Fruit fly (Drosophila melanogaster) whole organism, embryonic: ENCODE data around the gene CG33511.
A peak's percentile ranks its signal among the peaks of the same experiment; 100 is the strongest.

Experiments
- Bgb ChIP-seq: fragments of 200-800 bp; sonication (Bioruptor generic); IDR thresholded peaks from 2 replicates; pipeline ENCODE4 v1.3.6; 2022; ENCODE audit warnings: missing biosample characterization, missing genetic modification characterization; ENCODE audit not compliant: partially characterized antibody
- Blimp-1 ChIP-seq: fragments of 200-800 bp; sonication (Bioruptor generic); optimal IDR thresholded peaks from 3 replicates; lab custom pipeline; 2018; ENCODE audit warnings: missing biosample characterization, missing genetic modification characterization, mild to moderate bottlenecking, moderate library complexity, missing genetic modification reagents
- CG1024 ChIP-seq: fragments of 200-800 bp; sonication (Bioruptor generic); IDR thresholded peaks from 2 replicates; pipeline ENCODE4 v1.3.6; 2022; ENCODE audit warnings: missing biosample characterization, missing genetic modification characterization
- CG10654 ChIP-seq: fragments of 200-800 bp; sonication (Bioruptor generic); optimal IDR thresholded peaks from 2 replicates; lab custom pipeline; 2016; ENCODE audit warnings: missing biosample characterization, missing genetic modification characterization
- CG11723 ChIP-seq: fragments of 200-800 bp; sonication (Bioruptor generic); optimal IDR thresholded peaks from 2 replicates; lab custom pipeline; 2017; ENCODE audit warnings: missing biosample characterization, mild to moderate bottlenecking, missing genetic modification characterization
- CG12942 ChIP-seq: fragments of 200-800 bp; sonication (Bioruptor generic); optimal IDR thresholded peaks from 3 replicates; lab custom pipeline; 2016; ENCODE audit warnings: missing biosample characterization, missing genetic modification characterization
- CG17802 ChIP-seq: fragments of 200-800 bp; sonication (Bioruptor generic); optimal IDR thresholded peaks from 2 replicates; lab custom pipeline; 2018; ENCODE audit warnings: missing biosample characterization, mild to moderate bottlenecking, missing genetic modification characterization, moderate library complexity
- CG18764 ChIP-seq: fragments of 200-800 bp; sonication (Bioruptor generic); optimal IDR thresholded peaks from 3 replicates; lab custom pipeline; 2016; ENCODE audit warnings: missing biosample characterization, missing genetic modification characterization
- CG2202 ChIP-seq: fragments of 200-800 bp; sonication (Bioruptor generic); optimal IDR thresholded peaks from 2 replicates; lab custom pipeline; 2018; ENCODE audit warnings: missing biosample characterization, mild to moderate bottlenecking, missing genetic modification characterization
- CG2678 ChIP-seq: fragments of 200-800 bp; sonication (Bioruptor generic); optimal IDR thresholded peaks from 3 replicates; lab custom pipeline; 2019; ENCODE audit warnings: missing biosample characterization, mild to moderate bottlenecking, missing genetic modification characterization, moderate library complexity
- CG2889 ChIP-seq: fragments of 200-800 bp; sonication (Bioruptor generic); IDR thresholded peaks from 3 replicates; pipeline ENCODE4 v1.3.6; 2022; ENCODE audit warnings: missing biosample characterization, missing genetic modification characterization
- CG31365 ChIP-seq: fragments of 200-800 bp; sonication (Bioruptor generic); optimal IDR thresholded peaks from 2 replicates; lab custom pipeline; 2018; ENCODE audit warnings: missing biosample characterization, mild to moderate bottlenecking, missing genetic modification characterization
- CG31388 ChIP-seq: fragments of 200-800 bp; sonication (Bioruptor generic); optimal IDR thresholded peaks from 2 replicates; lab custom pipeline; 2016; ENCODE audit warnings: missing biosample characterization, missing genetic modification characterization
- CG34376 ChIP-seq: fragments of 200-800 bp; sonication (Bioruptor generic); optimal IDR thresholded peaks from 2 replicates; lab custom pipeline; 2018; ENCODE audit warnings: missing biosample characterization, mild to moderate bottlenecking, missing genetic modification characterization
- CG4282 ChIP-seq: fragments of 200-800 bp; sonication (Bioruptor generic); optimal IDR thresholded peaks from 2 replicates; lab custom pipeline; 2016; ENCODE audit warnings: missing biosample characterization, missing genetic modification characterization
- CG4404 ChIP-seq: fragments of 200-800 bp; sonication (Bioruptor generic); IDR thresholded peaks from 2 replicates; pipeline ENCODE4 v1.3.6; 2022; ENCODE audit warnings: missing biosample characterization, missing genetic modification characterization
- CG8924 ChIP-seq: fragments of 200-800 bp; optimal IDR thresholded peaks from 3 replicates; lab custom pipeline; 2019; ENCODE audit warnings: missing biosample characterization, mild to moderate bottlenecking, missing genetic modification characterization, moderate library complexity
- D19B ChIP-seq: fragments of 200-800 bp; sonication (Bioruptor generic); optimal IDR thresholded peaks from 2 replicates; lab custom pipeline; 2017; ENCODE audit warnings: missing biosample characterization, mild to moderate bottlenecking, missing genetic modification characterization
- Dip2 ChIP-seq: fragments of 200-800 bp; sonication (Bioruptor generic); IDR thresholded peaks from 2 replicates; pipeline ENCODE4 v1.3.6; 2022; ENCODE audit warnings: missing biosample characterization, missing genetic modification characterization
- Fer2 ChIP-seq: fragments of 200-800 bp; sonication (Bioruptor generic); optimal IDR thresholded peaks from 2 replicates; lab custom pipeline; 2018; ENCODE audit warnings: missing biosample characterization, mild to moderate bottlenecking, missing genetic modification characterization, moderate library complexity
- HHEX ChIP-seq: fragments of 200-800 bp; sonication (Bioruptor generic); optimal IDR thresholded peaks from 3 replicates; lab custom pipeline; 2017; ENCODE audit warnings: missing biosample characterization, mild to moderate bottlenecking, missing genetic modification characterization, missing genetic modification reagents
- HmgD ChIP-seq: fragments of 200-800 bp; sonication (Bioruptor generic); optimal IDR thresholded peaks from 3 replicates; lab custom pipeline; 2016; ENCODE audit warnings: missing biosample characterization, missing genetic modification characterization
- MTF-1 ChIP-seq: fragments of 200-800 bp; sonication (Bioruptor generic); optimal IDR thresholded peaks from 2 replicates; lab custom pipeline; 2018; ENCODE audit warnings: missing biosample characterization, mild to moderate bottlenecking, missing genetic modification characterization, borderline replicate concordance
- Oaz ChIP-seq: fragments of 200-800 bp; sonication (Bioruptor generic); IDR thresholded peaks from 2 replicates; pipeline ENCODE4 v1.3.6; 2022; ENCODE audit warnings: missing biosample characterization, missing genetic modification characterization
- Scr ChIP-seq: fragments of 200-800 bp; sonication (Bioruptor generic); IDR thresholded peaks from 2 replicates; pipeline ENCODE4 v1.3.6; 2022; ENCODE audit warnings: missing biosample characterization, missing genetic modification characterization; ENCODE audit not compliant: partially characterized antibody
- Side ChIP-seq: fragments of 200-800 bp; sonication (Bioruptor generic); optimal IDR thresholded peaks from 2 replicates; lab custom pipeline; 2016; ENCODE audit warnings: missing biosample characterization, missing genetic modification characterization
- Sox100B ChIP-seq: fragments of 200-800 bp; sonication (Bioruptor generic); optimal IDR thresholded peaks from 3 replicates; lab custom pipeline; 2018; ENCODE audit warnings: missing biosample characterization, mild to moderate bottlenecking, missing genetic modification characterization
- Spps ChIP-seq: fragments of 200-800 bp; sonication (Bioruptor generic); optimal IDR thresholded peaks from 2 replicates; lab custom pipeline; 2018; ENCODE audit warnings: missing biosample characterization, mild to moderate bottlenecking, missing genetic modification characterization
- Trl ChIP-seq, 3 experiments: fragments of >200 bp in 2 of 3; fragments of 200-800 bp in 1 of 3; sonication (Bioruptor generic) in 1 of 3; optimal IDR thresholded peaks; 2 replicates in 1 of 3; 3 replicates in 2 of 3; lab custom pipeline; 2016 to 2017; ENCODE audit warnings: missing biosample characterization in 1 of 3, missing genetic modification characterization in 1 of 3
- bcd ChIP-seq: fragments of 200-800 bp; sonication (Bioruptor generic); optimal IDR thresholded peaks from 2 replicates; lab custom pipeline; 2017; ENCODE audit warnings: missing biosample characterization, mild to moderate bottlenecking, missing genetic modification characterization
- btn ChIP-seq: fragments of 200-800 bp; sonication (Bioruptor generic); optimal IDR thresholded peaks from 2 replicates; lab custom pipeline; 2016; ENCODE audit warnings: missing biosample characterization, missing genetic modification characterization
- cato ChIP-seq: fragments of 200-800 bp; sonication (Bioruptor generic); optimal IDR thresholded peaks from 2 replicates; lab custom pipeline; 2016; ENCODE audit warnings: missing biosample characterization, missing genetic modification characterization, borderline replicate concordance
- croc ChIP-seq: fragments of 200-800 bp; sonication (Bioruptor generic); conservative IDR thresholded peaks from 3 replicates; pipeline ENCODE4 v1.3.6; 2022; ENCODE audit warnings: missing biosample characterization, missing genetic modification characterization
- ems ChIP-seq: fragments of 200-800 bp; sonication (Bioruptor generic); optimal IDR thresholded peaks from 3 replicates; lab custom pipeline; 2016; ENCODE audit warnings: missing biosample characterization, missing genetic modification characterization
- gfzf ChIP-seq: fragments of 200-800 bp; sonication (Bioruptor generic); optimal IDR thresholded peaks from 2 replicates; lab custom pipeline; 2016; ENCODE audit warnings: missing biosample characterization, mild to moderate bottlenecking, missing genetic modification characterization, moderate library complexity
- grn ChIP-seq: fragments of 200-800 bp; sonication (Bioruptor generic); optimal IDR thresholded peaks from 3 replicates; lab custom pipeline; 2017; ENCODE audit warnings: missing biosample characterization, missing genetic modification characterization
- hbn ChIP-seq: fragments of 200-800 bp; sonication (Bioruptor generic); IDR thresholded peaks from 2 replicates; pipeline ENCODE4 v1.3.6; 2022; ENCODE audit warnings: missing biosample characterization, missing genetic modification characterization; ENCODE audit not compliant: partially characterized antibody
- hkb ChIP-seq, 2 experiments: fragments of 200-800 bp in 1 of 2; fragments of >200 bp in 1 of 2; sonication (Bioruptor generic) in 1 of 2; IDR thresholded peaks in 1 of 2; optimal IDR thresholded peaks in 1 of 2; 2 replicates each; pipeline versions ENCODE4 v1.3.6 to Lab custom; 2017 to 2022; ENCODE audit warnings: missing biosample characterization in 1 of 2, missing genetic modification characterization in 1 of 2
- insv ChIP-seq, 2 experiments: fragments of 200-800 bp; sonication (Bioruptor generic); optimal IDR thresholded peaks; 3 replicates each; lab custom pipeline; 2016 to 2018; ENCODE audit warnings: missing biosample characterization in 2 of 2, missing genetic modification characterization in 2 of 2
- jumu ChIP-seq: fragments of 200-800 bp; sonication (Bioruptor generic); optimal IDR thresholded peaks from 3 replicates; lab custom pipeline; 2016; ENCODE audit warnings: missing biosample characterization, missing genetic modification characterization
- lilli ChIP-seq: fragments of 200-800 bp; sonication (Bioruptor generic); optimal IDR thresholded peaks from 3 replicates; lab custom pipeline; 2016; ENCODE audit warnings: missing biosample characterization, missing genetic modification characterization
- mam ChIP-seq: fragments of 200-800 bp; sonication (Bioruptor generic); optimal IDR thresholded peaks from 3 replicates; lab custom pipeline; 2016; ENCODE audit warnings: missing biosample characterization, missing genetic modification characterization
- nau ChIP-seq: fragments of 200-800 bp; sonication (Bioruptor generic); optimal IDR thresholded peaks from 3 replicates; lab custom pipeline; 2017; ENCODE audit warnings: missing biosample characterization, mild to moderate bottlenecking, missing genetic modification characterization, missing genetic modification reagents
- scrt ChIP-seq: fragments of 200-800 bp; sonication (Bioruptor generic); optimal IDR thresholded peaks from 2 replicates; lab custom pipeline; 2018; ENCODE audit warnings: missing biosample characterization, mild to moderate bottlenecking, missing genetic modification characterization, moderate library complexity
- sens-2 ChIP-seq: fragments of 200-800 bp; sonication (Bioruptor generic); IDR thresholded peaks from 2 replicates; pipeline ENCODE4 v1.3.6; 2022; ENCODE audit warnings: missing biosample characterization, missing genetic modification characterization
- slbo ChIP-seq: fragments of 200-800 bp; sonication (Bioruptor generic); IDR thresholded peaks from 2 replicates; pipeline ENCODE4 v1.3.6; 2022; ENCODE audit warnings: missing biosample characterization, missing genetic modification characterization
- sug ChIP-seq: fragments of 200-800 bp; optimal IDR thresholded peaks from 2 replicates; lab custom pipeline; 2019; ENCODE audit warnings: missing biosample characterization, mild to moderate bottlenecking, missing genetic modification characterization, moderate library complexity
- tgo ChIP-seq: fragments of 200-800 bp; sonication (Bioruptor generic); IDR thresholded peaks from 3 replicates; pipeline ENCODE4 v1.3.6; 2022; ENCODE audit warnings: missing biosample characterization, missing genetic modification characterization
- wek ChIP-seq: fragments of 200-800 bp; sonication (Bioruptor generic); optimal IDR thresholded peaks from 3 replicates; lab custom pipeline; 2018; ENCODE audit warnings: missing biosample characterization, mild to moderate bottlenecking, missing genetic modification characterization, moderate library complexity

CG33511 gene

dm6 chr2L:21108759-21109282 lies 26.5 kb upstream of the CG33511 start (continued):
- TF ChIP-seq D19B (peak; percentile 9), hbn (GFP tag; lab: Robert Waterston, UW) (no peak), CG4404 (GFP tag; lab: Robert Waterston, UW) (no peak; the same call in 1 of the 2 replicates), CG10654 (peak; percentile 41), wek (GFP tag; lab: Kevin White, UChicago) (no peak), insv (GFP tag; optimal IDR thresholded peaks at IDR 0.05; lab: Kevin White, UChicago) (peak in 1 of 2 experiments; percentile 12), btn (peak; percentile 33), cato (peak; percentile 48), CG31388 (GFP tag; lab: Kevin White, UChicago) (no peak), croc (GFP tag; lab: Robert Waterston, UW) (peak; percentile 27; the same call in 1 of the 3 replicates), MTF-1 (peak; percentile 4), CG2678 (peak; percentile 63), lilli (GFP tag; lab: Kevin White, UChicago) (peak; percentile 68), nau (GFP tag; lab: Kevin White, UChicago) (no peak), Dip2 (GFP tag; lab: Robert Waterston, UW) (no peak), jumu (GFP tag; lab: Kevin White, UChicago) (peak; percentile 13), Sox100B (GFP tag; lab: Kevin White, UChicago) (peak; percentile 62), grn (peak; percentile 27), tgo (GFP tag; lab: Robert Waterston, UW) (peak; percentile 62; the same call in 2 of the 3 replicates), ems (GFP tag; lab: Kevin White, UChicago) (peak; percentile 44), Scr (GFP tag; lab: Robert Waterston, UW) (no peak), Bgb (GFP tag; lab: Robert Waterston, UW) (no peak), slbo (GFP tag; lab: Robert Waterston, UW) (no peak; the same call in 1 of the 2 replicates), scrt (peak; percentile 12), CG34376 (GFP tag; lab: Kevin White, UChicago) (no peak), sug (tag; lab: Kevin White, UChicago) (peak; percentile 5), bcd (GFP tag; lab: Kevin White, UChicago) (peak; percentile 52), CG31365 (tag; lab: Kevin White, UChicago) (no peak), CG2889 (GFP tag; lab: Robert Waterston, UW) (no peak), CG8924 (tag; lab: Kevin White, UChicago) (peak; percentile 61), hkb (optimal IDR thresholded peaks at IDR 0.05; lab: Kevin White, UChicago) (no peak), hkb (GFP tag; IDR thresholded peaks at IDR 0.05; lab: Robert Waterston, UW) (peak; percentile 69), sens-2 (GFP tag; lab: Robert Waterston, UW) (no peak), HHEX (GFP tag; lab: Kevin White, UChicago) (peak; percentile 15), Fer2 (no peak), Oaz (no peak), CG18764 (peak; percentile 16), CG4282 (GFP tag; lab: Kevin White, UChicago) (no peak), CG12942 (GFP tag; lab: Kevin White, UChicago) (no peak), Spps (tag; lab: Kevin White, UChicago) (peak; percentile 37), CG2202 (tag; lab: Kevin White, UChicago) (peak; percentile 33), Trl (optimal IDR thresholded peaks at IDR 0.05; lab: Kevin White, UChicago) (no peak), Trl (GFP tag; optimal IDR thresholded peaks at IDR 0.05; lab: Kevin White, UChicago) (peak; percentile 23), Blimp-1 (GFP tag; lab: Kevin White, UChicago) (peak; percentile 54), CG1024 (no peak), gfzf (no peak), mam (no peak), CG17802 (tag; lab: Kevin White, UChicago) (no peak), CG11723 (GFP tag; lab: Kevin White, UChicago) (peak; percentile 37), Side (GFP tag; lab: Kevin White, UChicago) (peak; percentile 40), HmgD (GFP tag; lab: Kevin White, UChicago) (no peak)
